Fruit fly (Drosophila melanogaster) whole organism: ENCODE measurements around the gene RNaseX25.

Experiments
- CG8478 ChIP-seq: fragments of >200 bp; optimal IDR thresholded peaks from 2 replicates; lab custom pipeline; 2018; ENCODE audit warnings: inconsistent platforms
- Dll ChIP-seq: fragments of >200 bp; optimal IDR thresholded peaks from 2 replicates; lab custom pipeline; 2017
- EcR ChIP-seq, 2 experiments: fragments of >200 bp; optimal IDR thresholded peaks; 2 replicates each; lab custom pipeline; 2017; ENCODE audit warnings: missing biosample characterization in 2 of 2, missing genetic modification characterization in 2 of 2, missing genetic modification reagents in 2 of 2
- pan ChIP-seq: fragments of >200 bp; optimal IDR thresholded peaks from 2 replicates; lab custom pipeline; 2017
- psq ChIP-seq: fragments of >200 bp; optimal IDR thresholded peaks from 2 replicates; lab custom pipeline; 2017
- usp ChIP-seq: fragments of >200 bp; optimal IDR thresholded peaks from 2 replicates; lab custom pipeline; 2017; ENCODE audit warnings: missing biosample characterization, missing genetic modification characterization, mixed read lengths

DNA sequence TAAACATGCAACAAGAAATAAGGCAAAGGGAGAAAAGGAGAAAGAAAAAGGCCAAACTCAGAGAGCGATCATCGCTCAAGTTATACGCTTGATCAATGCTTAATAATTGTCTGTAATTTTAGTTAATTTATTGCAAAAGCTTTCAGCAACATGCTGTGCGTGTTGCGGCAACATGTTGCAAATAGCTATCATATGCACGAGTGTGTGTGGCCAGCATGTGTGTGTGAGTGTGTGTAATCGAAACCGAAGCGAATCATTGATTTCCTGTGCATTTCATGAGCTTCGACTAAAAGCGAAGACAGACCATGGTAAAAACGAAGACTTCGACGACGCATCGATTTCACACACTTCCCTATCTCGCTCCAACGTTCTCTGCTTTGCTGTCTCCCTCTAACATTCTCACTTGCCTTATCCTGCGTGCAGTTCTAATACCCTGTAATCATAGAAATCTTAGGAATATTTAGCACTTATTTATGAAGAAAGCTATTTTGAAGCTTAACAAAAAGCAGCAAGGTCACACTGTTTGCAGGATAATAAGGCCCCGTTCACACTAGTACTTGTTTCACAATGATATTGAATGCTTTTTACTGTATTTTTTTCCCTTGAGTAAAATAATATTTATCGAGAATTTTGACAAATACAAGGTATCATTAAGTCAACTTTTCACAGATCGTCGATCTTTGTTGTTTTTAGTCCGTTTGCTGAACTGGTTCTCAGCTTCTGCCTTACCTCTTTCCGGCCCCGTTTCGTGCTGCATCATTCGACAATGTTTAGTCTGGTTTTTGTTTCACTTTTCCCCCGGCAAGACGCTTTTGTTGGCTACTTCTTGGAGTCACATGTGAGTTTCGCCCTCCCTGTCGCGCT is 42.8 kb downstream of the RNaseX25 start:
- TF ChIP-seq Dll (lab: Kevin White, UChicago) (no peak), EcR (GFP tag; optimal IDR thresholded peaks at IDR 0.05; lab: Kevin White, UChicago) (no peak), psq (no peak), CG8478 (lab: Kevin White, UChicago) (no peak), pan (lab: Kevin White, UChicago) (peak; percentile 79), usp (GFP tag; lab: Kevin White, UChicago) (no peak)
